Fruit fly (Drosophila melanogaster) whole organism, wandering third instar larva: ENCODE data around the gene CG3552.

ENCODE experiments used
- Dfd ChIP-seq: fragments of >200 bp; optimal IDR thresholded peaks from 2 replicates; lab custom pipeline; 2017; ENCODE audit warnings: missing biosample characterization, missing genetic modification characterization
- dsf ChIP-seq: sonication (Bioruptor generic); optimal IDR thresholded peaks from 2 replicates; lab custom pipeline; 2016; ENCODE audit warnings: missing biosample characterization, missing genetic modification characterization, borderline replicate concordance

DNA sequence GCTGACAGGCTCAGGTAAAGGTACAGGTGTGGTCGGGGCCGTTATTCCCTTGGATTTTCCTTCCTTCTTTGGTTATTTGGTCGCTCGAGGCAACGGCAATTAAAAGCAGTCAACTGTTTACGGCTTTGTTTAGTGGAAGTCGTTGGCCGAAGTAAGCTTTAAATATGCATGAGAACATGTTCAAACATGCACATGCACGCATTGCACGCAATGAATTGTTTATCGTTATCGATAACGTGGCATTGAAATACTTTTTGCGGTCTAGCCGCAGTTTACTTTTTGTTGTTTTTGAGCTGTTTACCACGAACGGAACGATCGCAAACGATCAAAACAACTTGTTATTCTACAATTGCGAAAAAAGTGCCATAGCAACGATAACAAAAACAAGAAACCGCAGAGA lies 34.5 kb upstream of the CG3552 start:
- no peak for TF ChIP-seq Dfd
- no peak for TF ChIP-seq dsf
